Worm (Caenorhabditis elegans) whole organism, L1 larva: Measurements from ENCODE around the gene srg-20.

Source experiments
- ceh-82 ChIP-seq, 3 experiments: fragments of 150-350 bp in 1 of 3; sonication (generic microtip) in 2 of 3; optimal IDR thresholded peaks; 2 replicates each; lab custom pipeline; 2014 to 2017; ENCODE audit warnings: missing biosample characterization in 3 of 3, missing genetic modification characterization in 3 of 3
- fkh-10 ChIP-seq: sonication (generic microtip); optimal IDR thresholded peaks from 2 replicates; lab custom pipeline; 2017; ENCODE audit warnings: missing biosample characterization, missing genetic modification reagents, missing genetic modification characterization
- hlh-17 ChIP-seq: fragments of 200-800 bp; sonication (Bioruptor generic); optimal IDR thresholded peaks from 2 replicates; lab custom pipeline; 2018; ENCODE audit warnings: missing genetic modification characterization, mild to moderate bottlenecking, missing compliant biosample characterization, moderate library complexity, borderline replicate concordance
- lin-15B ChIP-seq: fragments of 150-350 bp; sonication (generic microtip); optimal IDR thresholded peaks from 3 replicates; lab custom pipeline; 2014; ENCODE audit warnings: missing biosample characterization, missing genetic modification characterization
- lin-39 ChIP-seq: fragments of 150-350 bp; optimal IDR thresholded peaks from 2 replicates; lab custom pipeline; 2014; ENCODE audit warnings: missing biosample characterization, missing genetic modification reagents, missing genetic modification characterization
- sup-37 ChIP-seq: fragments of 200-800 bp; sonication (Bioruptor generic); optimal IDR thresholded peaks from 2 replicates; lab custom pipeline; 2018; ENCODE audit warnings: mild to moderate bottlenecking, missing genetic modification characterization, missing compliant biosample characterization
- unc-130 ChIP-seq: fragments of 150-350 bp; optimal IDR thresholded peaks from 2 replicates; lab custom pipeline; 2017; ENCODE audit warnings: missing biosample characterization, missing genetic modification characterization, inconsistent platforms
- zag-1 ChIP-seq: fragments of 150-350 bp; optimal IDR thresholded peaks from 2 replicates; lab custom pipeline; 2014; ENCODE audit warnings: missing biosample characterization, missing genetic modification characterization
- ztf-4 ChIP-seq: fragments of 150-350 bp; optimal IDR thresholded peaks from 2 replicates; lab custom pipeline; 2014; ENCODE audit warnings: missing biosample characterization, missing genetic modification characterization

DNA sequence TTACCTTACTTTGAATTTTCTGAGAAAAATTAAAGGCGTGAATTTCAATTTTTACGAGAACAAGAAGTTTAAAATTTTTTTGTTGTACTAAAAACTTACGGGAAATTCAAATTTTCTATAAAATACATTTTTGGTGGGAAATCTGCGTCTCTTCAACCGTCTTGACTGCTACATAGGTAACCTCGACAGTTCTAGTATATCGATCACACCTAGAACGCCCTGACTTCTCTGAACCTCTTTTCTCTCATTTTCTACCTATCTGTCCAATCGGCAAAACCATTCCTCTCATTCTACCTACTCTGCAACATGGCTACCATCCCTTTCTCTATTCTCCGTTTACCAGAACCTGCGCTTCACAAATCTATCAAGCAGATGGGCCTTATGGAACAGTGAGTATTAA, 47.2 kb downstream of the srg-20 start, which contains the start of gene fbxb-25:
- TF ChIP-seq lin-15B, result no peak
- no peak for TF ChIP-seq sup-37 (GFP tag; lab: Kevin White, UChicago)
- TF ChIP-seq hlh-17 (GFP tag; lab: Kevin White, UChicago), result no peak
- no peak for TF ChIP-seq lin-39
- no peak for TF ChIP-seq ceh-82 (tag; optimal IDR thresholded peaks at IDR 0.05; lab: Kevin White, UChicago)
- no peak for TF ChIP-seq fkh-10 (GFP tag; lab: Kevin White, UChicago)
- TF ChIP-seq ztf-4 (tag; lab: Kevin White, UChicago), result no peak
- TF ChIP-seq zag-1, result no peak
- TF ChIP-seq unc-130 (tag; lab: Kevin White, UChicago), result no peak
